Worm (Caenorhabditis elegans) whole organism, early embryonic: ENCODE results near the gene Y113G7A.16.

Experiments
- B0310.2 ChIP-seq: sonication (generic microtip); optimal IDR thresholded peaks from 2 replicates; lab custom pipeline; 2016; ENCODE audit warnings: mild to moderate bottlenecking, missing genetic modification characterization, missing compliant biosample characterization
- F13C5.2 ChIP-seq: sonication (generic microtip); optimal IDR thresholded peaks from 2 replicates; lab custom pipeline; 2017; ENCODE audit warnings: mild to moderate bottlenecking, missing genetic modification characterization, inconsistent platforms, missing compliant biosample characterization
- aly-1 ChIP-seq: sonication (generic microtip); optimal IDR thresholded peaks from 2 replicates; lab custom pipeline; 2016; ENCODE audit warnings: missing genetic modification characterization, missing compliant biosample characterization
- ama-1 ChIP-seq: fragments of 150-350 bp; optimal IDR thresholded peaks from 2 replicates; lab custom pipeline; 2014
- ceh-13 ChIP-seq: fragments of 200-800 bp; sonication (Bioruptor generic); optimal IDR thresholded peaks from 2 replicates; lab custom pipeline; 2018; ENCODE audit warnings: mild to moderate bottlenecking, missing genetic modification characterization, missing compliant biosample characterization
- ceh-36 ChIP-seq: sonication (generic microtip); optimal IDR thresholded peaks from 2 replicates; lab custom pipeline; 2016; ENCODE audit warnings: missing genetic modification characterization, inconsistent platforms, missing compliant biosample characterization
- ets-7 ChIP-seq: sonication (generic microtip); optimal IDR thresholded peaks from 2 replicates; lab custom pipeline; 2016; ENCODE audit warnings: missing genotype, missing genetic modification characterization, missing compliant biosample characterization
- flt-1 ChIP-seq: fragments of 200-800 bp; sonication (Bioruptor generic); IDR thresholded peaks from 2 replicates; pipeline ENCODE4 v1.3.6; 2022; ENCODE audit warnings: missing genetic modification characterization, missing compliant biosample characterization
- hmbx-1 ChIP-seq: sonication (generic microtip); optimal IDR thresholded peaks from 2 replicates; lab custom pipeline; 2016; ENCODE audit warnings: mild to moderate bottlenecking, missing genetic modification characterization, missing compliant biosample characterization
- hmg-4 ChIP-seq: fragments of 200-800 bp; sonication (Bioruptor generic); optimal IDR thresholded peaks from 2 replicates; lab custom pipeline; 2018; ENCODE audit warnings: mild to moderate bottlenecking, missing genetic modification characterization, missing compliant biosample characterization
- hnd-1 ChIP-seq: sonication (generic microtip); optimal IDR thresholded peaks from 2 replicates; lab custom pipeline; 2016; ENCODE audit warnings: missing genetic modification characterization, missing compliant biosample characterization
- pes-1 ChIP-seq: fragments of 200-800 bp; sonication (Bioruptor generic); IDR thresholded peaks from 2 replicates; pipeline ENCODE4 v1.3.6; 2022; ENCODE audit warnings: missing genetic modification reagents, missing genetic modification characterization, missing compliant biosample characterization
- scrt-1 ChIP-seq: fragments of 200-800 bp; sonication (Bioruptor generic); IDR thresholded peaks from 2 replicates; pipeline ENCODE4 v1.3.6; 2022; ENCODE audit warnings: missing genetic modification characterization, missing compliant biosample characterization
- sea-1 ChIP-seq: fragments of 200-800 bp; sonication (Bioruptor generic); conservative IDR thresholded peaks from 2 replicates; pipeline ENCODE4 v1.3.6; 2022; ENCODE audit warnings: missing genetic modification characterization, missing compliant biosample characterization
- tbx-11 ChIP-seq: fragments of 200-800 bp; sonication (Bioruptor generic); IDR thresholded peaks from 2 replicates; pipeline ENCODE4 v1.3.6; 2022; ENCODE audit warnings: missing genetic modification characterization, missing compliant biosample characterization
- tbx-37 ChIP-seq: fragments of 200-800 bp; sonication (Bioruptor generic); conservative IDR thresholded peaks from 2 replicates; pipeline ENCODE4 v1.3.6; 2022; ENCODE audit warnings: missing genetic modification reagents, missing genetic modification characterization, missing compliant biosample characterization
- tra-4 ChIP-seq: sonication (generic microtip); optimal IDR thresholded peaks from 2 replicates; lab custom pipeline; 2017; ENCODE audit warnings: missing genetic modification characterization, missing compliant biosample characterization

Y113G7A.16 gene

DNA sequence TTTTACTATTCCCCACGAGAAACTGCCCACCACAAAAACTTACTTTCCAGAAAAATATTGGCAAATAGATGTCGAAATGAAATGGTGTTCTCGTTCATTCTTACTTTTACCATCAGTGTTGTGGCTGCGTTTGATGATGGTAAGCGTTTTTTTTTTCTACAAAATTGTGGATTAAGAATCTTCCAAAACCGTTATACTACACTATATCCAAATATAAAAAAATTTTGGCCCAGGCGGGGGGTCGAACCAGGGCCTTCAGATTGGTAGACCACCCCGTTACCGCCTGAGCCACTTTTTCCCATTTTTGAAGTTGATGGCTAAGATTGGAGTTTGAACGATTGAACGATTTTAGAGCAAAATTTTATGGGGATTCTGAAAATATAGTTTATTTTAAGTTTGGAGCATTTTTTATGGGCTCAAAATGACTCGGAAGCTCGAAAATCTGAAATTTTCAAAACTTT lies 14.4 kb upstream of the Y113G7A.16 start, which contains the start of gene lgc-55:
lgc-55 (plus strand) TSS at position 51 of the 461 bp plus-strand sequence.
- no peak for TF ChIP-seq aly-1 (tag; lab: Kevin White, UChicago)
- TF ChIP-seq pes-1: no peak

- TF ChIP-seq sea-1 (GFP tag; lab: Robert Waterston, UW) (no peak), tbx-37 (no peak), ceh-36 (no peak), ets-7 (no peak), ama-1 (lab: Kevin White, UChicago) (no peak), hnd-1 (tag; lab: Kevin White, UChicago) (no peak), aly-1 (tag; lab: Kevin White, UChicago) (no peak), flt-1 (GFP tag; lab: Robert Waterston, UW) (no peak)
Measured at ce11 chrV:20034912-20035311, 2.5 kb upstream of the Y113G7A.16 start.

DNA sequence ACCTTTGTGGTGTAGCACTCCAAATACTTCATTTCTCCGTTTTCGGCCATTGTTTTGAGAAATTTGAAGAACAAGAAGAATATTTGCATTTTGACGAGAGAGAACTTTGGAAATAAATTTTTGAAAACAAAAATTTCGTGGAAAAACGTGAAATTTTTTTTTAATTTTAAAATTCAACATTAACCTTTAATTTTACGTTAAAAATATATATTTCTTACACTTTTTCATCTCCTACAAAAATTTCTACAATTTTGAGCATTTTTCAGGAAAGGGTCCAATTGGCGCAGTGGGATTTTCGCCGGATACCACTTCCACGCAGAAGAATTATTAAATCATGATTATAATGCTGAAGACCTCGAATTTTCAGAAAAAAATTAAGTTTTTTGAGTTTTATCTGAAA lies 9.9 kb downstream of the Y113G7A.16 start, which contains the start of gene spe-19:
spe-19 (minus strand) TSS at position 101 of the 400 bp plus-strand sequence.
- TF ChIP-seq hnd-1 (tag; lab: Kevin White, UChicago): no peak
- TF ChIP-seq ceh-13 (GFP tag; lab: Kevin White, UChicago): no peak
- no peak for TF ChIP-seq scrt-1 (GFP tag; lab: Robert Waterston, UW)
- no peak for TF ChIP-seq hmbx-1 (tag; lab: Kevin White, UChicago)
- TF ChIP-seq ceh-36: no peak
- TF ChIP-seq tbx-37: no peak
- TF ChIP-seq F13C5.2 (tag; lab: Kevin White, UChicago): no peak
- TF ChIP-seq ets-7: no peak
- no peak for TF ChIP-seq ama-1 (lab: Kevin White, UChicago)
- no peak for TF ChIP-seq tbx-11 (GFP tag; lab: Robert Waterston, UW)
- TF ChIP-seq hmg-4 (GFP tag; lab: Kevin White, UChicago): no peak
- no peak for TF ChIP-seq tra-4 (tag; lab: Kevin White, UChicago)

DNA sequence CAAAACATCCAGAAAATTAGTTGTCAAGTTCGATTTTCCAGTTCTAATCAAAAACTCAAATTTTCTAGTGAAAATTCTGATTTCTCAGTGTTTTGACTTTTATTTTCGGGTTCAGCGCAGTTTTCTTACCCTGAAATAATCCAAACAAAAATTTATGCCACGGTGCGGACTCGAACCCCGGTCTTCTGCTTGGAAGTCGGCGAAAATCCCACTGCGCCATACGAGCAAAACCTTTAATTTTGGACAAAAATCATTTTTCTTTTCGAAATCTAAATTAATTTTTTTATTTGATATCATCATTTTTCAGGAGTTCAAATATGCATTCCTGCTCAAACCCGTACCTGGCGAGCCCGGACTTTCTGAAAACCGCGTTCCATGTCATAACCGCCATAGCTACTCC lies 11.7 kb downstream of the Y113G7A.16 start, which contains the start of gene srh-233:
srh-233 (plus strand) TSS at position 301 of the 400 bp plus-strand sequence.
- no peak for TF ChIP-seq pes-1
- no peak for TF ChIP-seq ama-1 (lab: Kevin White, UChicago)
- TF ChIP-seq tbx-11 (GFP tag; lab: Robert Waterston, UW): no peak

ce11 chrV:20059370-20059769 lies 22.0 kb downstream of the Y113G7A.16 start:
- TF ChIP-seq pes-1: no peak
- no peak for TF ChIP-seq ceh-13 (GFP tag; lab: Kevin White, UChicago)
- no peak for TF ChIP-seq tra-4 (tag; lab: Kevin White, UChicago)
- no peak for TF ChIP-seq tbx-37
- TF ChIP-seq aly-1 (tag; lab: Kevin White, UChicago): no peak
- no peak for TF ChIP-seq ets-7
- TF ChIP-seq hnd-1 (tag; lab: Kevin White, UChicago): no peak
- TF ChIP-seq hmbx-1 (tag; lab: Kevin White, UChicago): no peak
- no peak for TF ChIP-seq F13C5.2 (tag; lab: Kevin White, UChicago)

DNA sequence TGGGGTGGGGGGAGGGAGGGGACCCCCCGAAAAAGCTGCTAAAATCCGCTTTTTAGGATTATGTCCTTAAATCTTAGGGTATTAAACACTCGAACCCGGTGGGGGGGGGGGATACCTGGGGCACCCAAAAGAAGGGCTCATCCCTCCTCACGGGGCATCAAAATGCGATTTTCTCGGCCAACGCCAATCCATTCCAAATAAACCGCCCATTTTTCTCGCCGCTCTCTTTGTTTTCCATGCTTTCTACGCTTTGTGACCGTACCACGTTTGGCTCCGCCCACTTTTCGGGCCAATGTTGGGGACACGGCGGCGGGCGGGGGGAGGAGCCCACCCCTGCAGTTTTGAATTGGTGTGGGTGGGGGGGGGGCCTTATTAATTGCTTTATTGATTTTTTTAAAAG lies 24.1 kb downstream of the Y113G7A.16 start:
- TF ChIP-seq tra-4 (tag; lab: Kevin White, UChicago): no peak
- TF ChIP-seq ama-1 (lab: Kevin White, UChicago): no peak
- no peak for TF ChIP-seq hmbx-1 (tag; lab: Kevin White, UChicago)
- no peak for TF ChIP-seq flt-1 (GFP tag; lab: Robert Waterston, UW)
- TF ChIP-seq tbx-11 (GFP tag; lab: Robert Waterston, UW): no peak
- TF ChIP-seq ceh-36: peak; percentile 60
- 0 out of 2 replicates have a peak, but pooled peaks have one; percentile 11 for TF ChIP-seq pes-1
- TF ChIP-seq F13C5.2 (tag; lab: Kevin White, UChicago): no peak
- no peak for TF ChIP-seq aly-1 (tag; lab: Kevin White, UChicago)
- no peak for TF ChIP-seq hmg-4 (GFP tag; lab: Kevin White, UChicago)
- TF ChIP-seq hnd-1 (tag; lab: Kevin White, UChicago): no peak
- TF ChIP-seq tbx-37: no peak
- no peak for TF ChIP-seq B0310.2 (tag; lab: Kevin White, UChicago)
- no peak for TF ChIP-seq ceh-13 (GFP tag; lab: Kevin White, UChicago)
- TF ChIP-seq scrt-1 (GFP tag; lab: Robert Waterston, UW): 0 out of 2 replicates have a peak, but pooled peaks have one; percentile 44
- no peak for TF ChIP-seq sea-1 (GFP tag; lab: Robert Waterston, UW)
- TF ChIP-seq ets-7: no peak

- no peak for TF ChIP-seq tbx-11 (GFP tag; lab: Robert Waterston, UW)
- TF ChIP-seq ama-1 (lab: Kevin White, UChicago): no peak
- no peak for TF ChIP-seq ceh-13 (GFP tag; lab: Kevin White, UChicago)
- TF ChIP-seq F13C5.2 (tag; lab: Kevin White, UChicago): no peak
- no peak for TF ChIP-seq scrt-1 (GFP tag; lab: Robert Waterston, UW)
- no peak for TF ChIP-seq pes-1
- TF ChIP-seq hnd-1 (tag; lab: Kevin White, UChicago): no peak
- no peak for TF ChIP-seq aly-1 (tag; lab: Kevin White, UChicago)
- TF ChIP-seq hmg-4 (GFP tag; lab: Kevin White, UChicago): no peak
- TF ChIP-seq hmbx-1 (tag; lab: Kevin White, UChicago): no peak
- no peak for TF ChIP-seq tbx-37
- no peak for TF ChIP-seq ets-7
- TF ChIP-seq tra-4 (tag; lab: Kevin White, UChicago): no peak
Measured at ce11 chrV:20064076-20064475, 26.7 kb downstream of the Y113G7A.16 start, which contains the start of gene ttx-1. Gene ttx-1, minus strand, starts transcription at chrV:20064176.

- TF ChIP-seq pes-1: no peak
- TF ChIP-seq ets-7: no peak
- TF ChIP-seq ama-1 (lab: Kevin White, UChicago): no peak
- no peak for TF ChIP-seq hmg-4 (GFP tag; lab: Kevin White, UChicago)
- no peak for TF ChIP-seq sea-1 (GFP tag; lab: Robert Waterston, UW)
Measured at ce11 chrV:20065096-20065495, 27.7 kb downstream of the Y113G7A.16 start.
